Worm (Caenorhabditis elegans): ENCODE data around the gene B0302.2.

B0302.2 gene

ce11 chrX:17227376-17227775 is 49.0 kb downstream of the B0302.2 start:
- TF ChIP-seq cog-1 (tag; optimal IDR thresholded peaks at IDR 0.05) (no peak), tab-1 (GFP tag; IDR thresholded peaks at IDR 0.05) (no peak), T22C8.4 (GFP tag; IDR thresholded peaks at IDR 0.05) (no peak), ref-1 (GFP tag; conservative IDR thresholded peaks at IDR 0.05) (no peak), klf-2 (GFP tag; conservative IDR thresholded peaks at IDR 0.05) (no peak), flt-1 (GFP tag; IDR thresholded peaks at IDR 0.05) (no peak), med-1 (GFP tag; optimal IDR thresholded peaks at IDR 0.05; ENCODE audit: insufficient read depth) (no peak)
